Worm (Caenorhabditis elegans): ENCODE measurements around the gene eral-1.

- no peak for TF ChIP-seq ama-1 (optimal IDR thresholded peaks at IDR 0.05)
- TF ChIP-seq F13H6.1 (tag; optimal IDR thresholded peaks at IDR 0.05), result no peak
- TF ChIP-seq sdc-2 (tag; optimal IDR thresholded peaks at IDR 0.05), result no peak
- no peak for TF ChIP-seq ceh-48 (tag; optimal IDR thresholded peaks at IDR 0.05)
- no peak for TF ChIP-seq sox-4 (tag; optimal IDR thresholded peaks at IDR 0.05)
Measured at ce11 chrII:9605954-9606353, 16.4 kb upstream of the eral-1 start.

Data from whole organism, late embryonic.